Fruit fly (Drosophila melanogaster): ENCODE data around the gene CG10013.

The CG10013 gene

DNA sequence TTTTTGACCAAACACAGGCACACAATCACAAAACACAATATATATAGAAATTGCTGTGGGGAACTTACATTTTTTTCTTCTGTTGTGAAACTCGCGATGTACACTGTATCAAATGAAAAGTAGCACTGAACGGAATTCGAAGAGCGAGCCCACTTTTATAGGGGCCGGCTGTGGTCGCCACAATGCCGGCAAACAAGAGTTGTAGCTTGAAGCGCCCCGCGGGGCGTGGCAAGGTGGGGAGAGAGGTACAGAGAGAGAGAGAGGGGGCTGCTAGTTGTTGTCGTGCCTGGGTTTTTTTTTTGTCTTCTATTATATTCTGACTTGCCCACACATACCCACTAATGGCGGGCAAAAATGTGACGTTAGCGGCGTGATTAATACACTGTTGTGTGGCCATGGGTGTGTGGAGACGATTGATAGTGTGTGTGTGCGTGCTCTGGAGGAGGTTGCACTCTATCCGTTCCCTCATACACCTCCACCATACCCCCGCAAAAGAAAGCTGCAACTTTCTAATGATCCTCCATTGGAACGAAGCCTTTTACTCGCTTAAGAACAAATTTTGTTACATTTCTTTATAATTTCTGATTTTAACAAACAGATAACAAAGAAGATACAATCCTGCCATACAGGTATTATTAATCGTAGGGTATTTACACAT is 45.9 kb downstream of the CG10013 start, which contains the start of gene GstD1 (continued):
- TF ChIP-seq CG2889 (GFP tag; IDR thresholded peaks at IDR 0.05) (no peak), nau (GFP tag; optimal IDR thresholded peaks at IDR 0.05) (peak; percentile 6), CG11398 (GFP tag; optimal IDR thresholded peaks at IDR 0.05) (no peak), CG6654 (GFP tag; optimal IDR thresholded peaks at IDR 0.05) (peak; percentile 34), CG7987 (GFP tag; optimal IDR thresholded peaks at IDR 0.05) (no peak), CG9932 (GFP tag; IDR thresholded peaks at IDR 0.05) (peak; percentile 51), sens (GFP tag) (peak; percentile 71), Med (GFP tag) (peak; percentile 84), emc (GFP tag; optimal IDR thresholded peaks at IDR 0.05) (peak; percentile 19), disco-r (GFP tag; optimal IDR thresholded peaks at IDR 0.05) (no peak), Camta (GFP tag; optimal IDR thresholded peaks at IDR 0.05) (no peak), CG15011 (GFP tag; optimal IDR thresholded peaks at IDR 0.05) (peak; percentile 4), Doc3 (GFP tag; IDR thresholded peaks at IDR 0.05; ENCODE audit: partially characterized antibody) (no peak), gt (GFP tag; IDR thresholded peaks at IDR 0.05) (no peak), Ets65A (GFP tag) (no peak), HLH3B (GFP tag; IDR thresholded peaks at IDR 0.05) (no peak), Bgb (GFP tag; IDR thresholded peaks at IDR 0.05; ENCODE audit: partially characterized antibody) (peak; percentile 63), her (GFP tag; optimal IDR thresholded peaks at IDR 0.05) (peak; percentile 39), zf30C (GFP tag; optimal IDR thresholded peaks at IDR 0.05) (no peak), D (optimal IDR thresholded peaks at IDR 0.05) (no peak), D (GFP tag; optimal IDR thresholded peaks at IDR 0.05) (no peak), CG1832 (GFP tag; optimal IDR thresholded peaks at IDR 0.05) (no peak), CG8281 (tag; optimal IDR thresholded peaks at IDR 0.05) (no peak), CG33213 (GFP tag; optimal IDR thresholded peaks at IDR 0.05) (no peak), fd3F (GFP tag; optimal IDR thresholded peaks at IDR 0.05) (peak; percentile 34), Gsc (GFP tag; IDR thresholded peaks at IDR 0.05) (no peak), CG17186 (GFP tag; optimal IDR thresholded peaks at IDR 0.05) (no peak), eve (GFP tag; optimal IDR thresholded peaks at IDR 0.05) (no peak), onecut (GFP tag; IDR thresholded peaks at IDR 0.05) (peak; percentile 7; the same call in 1 of the 2 replicates), CG34224 (GFP tag; IDR thresholded peaks at IDR 0.05; ENCODE audit: partially characterized antibody) (peak; percentile 54; the same call in 2 of the 3 replicates), pho (GFP tag; optimal IDR thresholded peaks at IDR 0.05) (peak; percentile 19), CG10366 (GFP tag; IDR thresholded peaks at IDR 0.05) (peak; percentile 21; the same call in 1 of the 2 replicates), CG10565 (GFP tag; optimal IDR thresholded peaks at IDR 0.05) (no peak), CG6813 (GFP tag; optimal IDR thresholded peaks at IDR 0.05) (no peak), usp (GFP tag; optimal IDR thresholded peaks at IDR 0.05) (no peak), nmo (GFP tag; optimal IDR thresholded peaks at IDR 0.05) (peak; percentile 54), CG8478 (optimal IDR thresholded peaks at IDR 0.05) (no peak), NC2β (GFP tag; optimal IDR thresholded peaks at IDR 0.05) (peak; percentile 38), zen2 (GFP tag; IDR thresholded peaks at IDR 0.05; ENCODE audit: partially characterized antibody) (peak; percentile 38; the same call in 1 of the 3 replicates), fd96Cb (tag; optimal IDR thresholded peaks at IDR 0.05) (peak; percentile 54), tap (tag; optimal IDR thresholded peaks at IDR 0.05) (no peak), CG13424 (tag; optimal IDR thresholded peaks at IDR 0.05) (peak; percentile 25), hbn (GFP tag; IDR thresholded peaks at IDR 0.05; ENCODE audit: partially characterized antibody) (no peak), ATbp (GFP tag; optimal IDR thresholded peaks at IDR 0.05) (peak; percentile 8), Opbp (GFP tag; IDR thresholded peaks at IDR 0.05; ENCODE audit: partially characterized antibody) (peak; percentile 35; the same call in 2 of the 3 replicates), zfh1 (GFP tag; IDR thresholded peaks at IDR 0.05) (no peak), CG10267 (tag; optimal IDR thresholded peaks at IDR 0.05) (peak; percentile 32), slp2 (GFP tag; optimal IDR thresholded peaks at IDR 0.05) (peak; percentile 39), pnt (GFP tag; optimal IDR thresholded peaks at IDR 0.05) (no peak), CG2875 (GFP tag; optimal IDR thresholded peaks at IDR 0.05) (no peak)
